Fruit fly (Drosophila melanogaster): Measurements from ENCODE around the gene mirr.

The mirr gene

DNA sequence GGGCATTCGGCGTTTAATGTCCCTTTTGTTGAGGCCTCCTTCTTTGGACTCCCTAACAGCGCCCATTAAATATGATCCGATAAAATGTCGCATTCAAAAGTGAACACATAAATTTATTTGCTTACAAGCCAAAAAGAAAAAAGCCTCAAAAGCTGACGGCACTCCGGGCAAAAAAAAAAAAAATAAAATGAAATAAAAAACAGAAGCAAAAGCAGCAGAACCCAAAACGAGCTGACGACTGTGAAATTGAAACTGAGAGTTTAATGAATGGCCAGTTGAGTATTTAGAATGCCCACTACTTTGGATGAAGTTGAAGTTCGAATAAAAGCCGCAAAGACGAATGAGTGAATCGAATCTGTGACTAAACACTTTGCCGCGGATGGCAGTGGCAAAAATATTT lies 4.8 kb downstream of the mirr start:
- no peak for TF ChIP-seq CrebA (GFP tag; optimal IDR thresholded peaks at IDR 0.05; ENCODE audit: borderline replicate concordance)

DNA sequence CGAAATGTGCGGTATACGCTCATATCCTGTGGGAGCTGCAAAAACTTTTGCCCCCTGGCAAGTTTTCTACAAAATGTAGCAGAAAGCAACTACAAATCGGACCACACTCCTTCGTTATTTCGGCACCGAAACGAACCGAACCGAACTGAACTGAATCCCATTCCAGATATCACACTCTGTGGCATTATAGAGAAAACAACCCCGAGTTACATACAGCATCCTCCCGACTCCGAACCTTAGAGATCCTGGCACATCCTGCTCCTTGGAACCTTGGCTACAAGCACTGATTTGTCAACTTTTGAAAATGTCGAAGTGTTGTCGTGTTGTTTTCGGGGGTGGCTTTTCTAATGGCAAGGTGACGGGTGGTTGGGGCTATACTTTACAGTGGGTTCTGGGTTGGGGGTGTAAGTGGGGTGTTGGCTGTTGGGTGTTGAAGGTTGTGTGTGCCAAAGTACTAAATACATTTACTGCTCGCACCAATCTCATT lies 7.1 kb downstream of the mirr start:
- TF ChIP-seq Rel (GFP tag; optimal IDR thresholded peaks at IDR 0.05): no peak
- TF ChIP-seq Rel (tag; optimal IDR thresholded peaks at IDR 0.05): no peak
- TF ChIP-seq usp (GFP tag; optimal IDR thresholded peaks at IDR 0.05): no peak
- no peak for TF ChIP-seq foxo (GFP tag; optimal IDR thresholded peaks at IDR 0.05)
- TF ChIP-seq CrebA (GFP tag; optimal IDR thresholded peaks at IDR 0.05; ENCODE audit: borderline replicate concordance): no peak
- TF ChIP-seq br (GFP tag; optimal IDR thresholded peaks at IDR 0.05): no peak
- TF ChIP-seq OdsH (GFP tag; optimal IDR thresholded peaks at IDR 0.05): no peak
- no peak for TF ChIP-seq pan (optimal IDR thresholded peaks at IDR 0.05)
- TF ChIP-seq ey (GFP tag; optimal IDR thresholded peaks at IDR 0.05): no peak
- TF ChIP-seq Myc (optimal IDR thresholded peaks at IDR 0.05): no peak
- TF ChIP-seq Hr83 (GFP tag; optimal IDR thresholded peaks at IDR 0.05; ENCODE audit: poor library complexity, severe bottlenecking): no peak
- no peak for TF ChIP-seq rgr (GFP tag; optimal IDR thresholded peaks at IDR 0.05)

DNA sequence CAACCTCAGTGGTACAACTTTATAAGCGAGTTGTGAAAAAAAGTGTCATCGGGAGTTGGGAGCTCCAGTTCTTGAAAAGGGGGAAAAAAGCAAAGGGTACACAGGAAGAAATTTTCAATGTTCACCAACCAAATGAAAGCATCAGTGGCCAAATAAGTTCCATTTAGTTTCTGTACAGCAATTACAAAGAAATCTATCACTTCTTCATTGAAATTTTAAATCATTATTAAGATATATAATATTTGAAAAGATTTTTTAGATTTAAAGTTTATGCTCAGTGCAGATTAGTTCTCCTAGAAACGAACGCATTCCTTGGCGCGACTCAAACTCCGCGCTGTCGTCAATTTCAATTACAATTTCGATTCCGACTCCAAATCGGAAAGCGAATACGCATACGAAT lies 7.9 kb downstream of the mirr start:
- TF ChIP-seq ey (GFP tag; optimal IDR thresholded peaks at IDR 0.05): no peak
- TF ChIP-seq Myc (optimal IDR thresholded peaks at IDR 0.05): no peak
- TF ChIP-seq Abd-B (GFP tag; optimal IDR thresholded peaks at IDR 0.05): no peak
- no peak for TF ChIP-seq Dif (GFP tag; optimal IDR thresholded peaks at IDR 0.05; ENCODE audit: partially characterized antibody)
- TF ChIP-seq Hnf4 (GFP tag; optimal IDR thresholded peaks at IDR 0.05): no peak
- no peak for TF ChIP-seq h (GFP tag; optimal IDR thresholded peaks at IDR 0.05)
- no peak for TF ChIP-seq pan (optimal IDR thresholded peaks at IDR 0.05)
- no peak for TF ChIP-seq Mio (GFP tag; optimal IDR thresholded peaks at IDR 0.05)
- TF ChIP-seq dmrt93B (GFP tag; optimal IDR thresholded peaks at IDR 0.05): no peak
- TF ChIP-seq br (GFP tag; optimal IDR thresholded peaks at IDR 0.05): no peak
- TF ChIP-seq Hr83 (GFP tag; optimal IDR thresholded peaks at IDR 0.05; ENCODE audit: poor library complexity, severe bottlenecking): no peak
- no peak for TF ChIP-seq fru (GFP tag; optimal IDR thresholded peaks at IDR 0.05)
- no peak for TF ChIP-seq OdsH (GFP tag; optimal IDR thresholded peaks at IDR 0.05)
- TF ChIP-seq CG32264 (GFP tag; optimal IDR thresholded peaks at IDR 0.05): no peak
- no peak for TF ChIP-seq tai (GFP tag; optimal IDR thresholded peaks at IDR 0.05)
- TF ChIP-seq usp (GFP tag; optimal IDR thresholded peaks at IDR 0.05): no peak
- no peak for TF ChIP-seq Sp1 (GFP tag; optimal IDR thresholded peaks at IDR 0.05)

DNA sequence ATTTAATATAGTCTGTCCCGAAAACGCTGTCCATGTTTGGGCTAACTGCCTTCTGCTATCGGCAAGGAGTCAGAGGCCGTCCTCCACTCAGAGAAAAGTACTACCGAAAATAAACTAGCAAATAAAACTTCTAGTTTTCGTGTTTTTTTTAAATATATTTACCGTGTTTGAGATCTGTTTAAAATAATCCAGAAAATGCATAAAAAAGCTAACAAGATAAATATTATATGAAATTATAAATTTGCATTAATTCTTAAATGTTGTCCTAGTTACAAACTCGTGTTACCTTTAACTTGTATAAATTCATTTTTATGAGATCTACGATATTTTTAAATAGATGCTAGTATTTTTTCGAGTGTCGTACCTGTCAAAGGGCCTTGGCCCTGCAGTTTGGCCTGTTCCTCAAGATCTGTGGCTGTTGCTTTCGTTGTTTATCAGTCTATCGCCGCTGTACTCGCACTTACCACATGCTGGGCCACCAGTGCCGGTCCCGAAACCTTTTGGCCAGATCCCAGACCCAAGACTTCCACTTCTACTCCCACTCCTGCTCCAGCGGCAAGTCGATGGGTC lies 10.1 kb downstream of the mirr start:
- TF ChIP-seq Myc (optimal IDR thresholded peaks at IDR 0.05) (no peak), N (GFP tag; optimal IDR thresholded peaks at IDR 0.05) (no peak), usp (GFP tag; optimal IDR thresholded peaks at IDR 0.05) (no peak), rgr (GFP tag; optimal IDR thresholded peaks at IDR 0.05) (no peak), CrebA (GFP tag; optimal IDR thresholded peaks at IDR 0.05; ENCODE audit: borderline replicate concordance) (no peak), dmrt93B (GFP tag; optimal IDR thresholded peaks at IDR 0.05) (no peak), Dfd (GFP tag; optimal IDR thresholded peaks at IDR 0.05) (no peak), fru (GFP tag; optimal IDR thresholded peaks at IDR 0.05) (no peak), psq (GFP tag; optimal IDR thresholded peaks at IDR 0.05) (no peak), br (GFP tag; optimal IDR thresholded peaks at IDR 0.05) (no peak), jim (GFP tag; optimal IDR thresholded peaks at IDR 0.05) (no peak), Hr83 (GFP tag; optimal IDR thresholded peaks at IDR 0.05; ENCODE audit: poor library complexity, severe bottlenecking) (no peak), CG9705 (GFP tag; optimal IDR thresholded peaks at IDR 0.05) (no peak), pan (optimal IDR thresholded peaks at IDR 0.05) (no peak), dl (GFP tag; optimal IDR thresholded peaks at IDR 0.05; ENCODE audit: insufficient read depth in 1 of 2, partially characterized antibody in 2 of 2) (no peak), sv (GFP tag; optimal IDR thresholded peaks at IDR 0.05) (no peak)

DNA sequence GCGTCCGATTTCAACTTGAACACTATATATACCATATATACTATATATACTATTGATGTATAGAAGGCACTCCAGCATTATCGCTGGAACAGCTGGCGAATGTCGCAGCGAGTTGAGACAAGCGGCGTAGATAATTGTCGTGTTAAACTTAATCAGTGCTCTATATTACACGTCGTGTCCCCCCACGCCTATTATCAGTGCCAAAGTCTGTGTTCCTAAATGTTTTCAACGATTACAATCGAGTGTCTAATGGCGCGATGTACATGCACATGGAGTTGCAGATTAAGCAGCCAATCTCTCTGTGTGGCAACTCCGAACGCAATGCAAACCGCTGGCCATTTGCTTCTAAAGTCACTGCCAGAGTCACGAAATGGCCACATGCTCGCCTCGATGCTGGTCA lies 10.9 kb downstream of the mirr start:
- TF ChIP-seq jim (GFP tag; optimal IDR thresholded peaks at IDR 0.05) (no peak), Sp1 (GFP tag; optimal IDR thresholded peaks at IDR 0.05) (no peak), lola (GFP tag; optimal IDR thresholded peaks at IDR 0.05) (no peak), ey (GFP tag; optimal IDR thresholded peaks at IDR 0.05) (no peak), Hr83 (GFP tag; optimal IDR thresholded peaks at IDR 0.05; ENCODE audit: poor library complexity, severe bottlenecking) (no peak), Jra (GFP tag; optimal IDR thresholded peaks at IDR 0.05) (no peak), brk (GFP tag; optimal IDR thresholded peaks at IDR 0.05) (no peak), Mio (GFP tag; optimal IDR thresholded peaks at IDR 0.05) (no peak), CG9705 (GFP tag; optimal IDR thresholded peaks at IDR 0.05) (no peak), GATAd (GFP tag; optimal IDR thresholded peaks at IDR 0.05) (no peak), pan (optimal IDR thresholded peaks at IDR 0.05) (no peak), Rel (GFP tag; optimal IDR thresholded peaks at IDR 0.05) (no peak), Rel (tag; optimal IDR thresholded peaks at IDR 0.05) (no peak), foxo (GFP tag; optimal IDR thresholded peaks at IDR 0.05) (no peak), fru (GFP tag; optimal IDR thresholded peaks at IDR 0.05) (no peak), sv (GFP tag; optimal IDR thresholded peaks at IDR 0.05) (no peak), woc (GFP tag; optimal IDR thresholded peaks at IDR 0.05) (no peak)

All from whole organism, wandering third instar larva.